Fruit fly (Drosophila melanogaster): ENCODE measurements around the gene tal-AA.

Gene tal-AA

dm6 chr3R:13793979-13794665 is 18.8 kb upstream of the tal-AA start (continued):
- no peak for TF ChIP-seq pho (GFP tag; optimal IDR thresholded peaks at IDR 0.05)
- peak; percentile 29 for TF ChIP-seq lilli (GFP tag; optimal IDR thresholded peaks at IDR 0.05)
- TF ChIP-seq Adf1 (GFP tag; IDR thresholded peaks at IDR 0.05), result no peak
- no peak for TF ChIP-seq CG9932 (GFP tag; IDR thresholded peaks at IDR 0.05)
- TF ChIP-seq CG8388 (GFP tag; optimal IDR thresholded peaks at IDR 0.05), result peak; percentile 86
- TF ChIP-seq her (GFP tag; optimal IDR thresholded peaks at IDR 0.05), result no peak
- no peak for TF ChIP-seq CG9876 (GFP tag; optimal IDR thresholded peaks at IDR 0.05)
- peak; percentile 45; the same call in 1 of the 2 replicates for TF ChIP-seq CG4730 (GFP tag; IDR thresholded peaks at IDR 0.05)
- no peak for TF ChIP-seq ftz-f1 (GFP tag; optimal IDR thresholded peaks at IDR 0.05)
- no peak for TF ChIP-seq pum (GFP tag; optimal IDR thresholded peaks at IDR 0.05)
- TF ChIP-seq Fer2 (tag; optimal IDR thresholded peaks at IDR 0.05), result no peak
- no peak for TF ChIP-seq prd (optimal IDR thresholded peaks at IDR 0.05)
- peak; percentile 78; the same call in 2 of the 3 replicates for TF ChIP-seq prd (GFP tag; IDR thresholded peaks at IDR 0.05)
- peak; percentile 33; the same call in 2 of the 3 replicates for TF ChIP-seq CG14050 (GFP tag; IDR thresholded peaks at IDR 0.05)
- peak; percentile 47 for TF ChIP-seq CG30431 (GFP tag; optimal IDR thresholded peaks at IDR 0.05)
- peak; percentile 44 for TF ChIP-seq CG33557 (GFP tag; optimal IDR thresholded peaks at IDR 0.05)
- no peak for TF ChIP-seq Sry-β (GFP tag; optimal IDR thresholded peaks at IDR 0.05)
- TF ChIP-seq odd (GFP tag; optimal IDR thresholded peaks at IDR 0.05), result peak; percentile 54
- no peak for TF ChIP-seq mld (GFP tag; IDR thresholded peaks at IDR 0.05; ENCODE audit: partially characterized antibody)
- peak; percentile 55 for TF ChIP-seq CG6254 (GFP tag; optimal IDR thresholded peaks at IDR 0.05)
- peak; percentile 49; the same call in 1 of the 3 replicates for TF ChIP-seq CG11695 (GFP tag; IDR thresholded peaks at IDR 0.05)
- no peak for TF ChIP-seq CG43689 (GFP tag; IDR thresholded peaks at IDR 0.05)
- no peak for TF ChIP-seq pzg (GFP tag; optimal IDR thresholded peaks at IDR 0.05)
- TF ChIP-seq PHDP (tag; optimal IDR thresholded peaks at IDR 0.05), result peak; percentile 81
- peak; percentile 64 for TF ChIP-seq HLH3B (GFP tag; IDR thresholded peaks at IDR 0.05)
- no peak for TF ChIP-seq Sin3A (optimal IDR thresholded peaks at IDR 0.05)
- TF ChIP-seq rib (GFP tag; IDR thresholded peaks at IDR 0.05), result no peak
- no peak for TF ChIP-seq abd-A (tag; optimal IDR thresholded peaks at IDR 0.05)
- peak; percentile 58 for TF ChIP-seq CG4820 (GFP tag; optimal IDR thresholded peaks at IDR 0.05)
- TF ChIP-seq ato (GFP tag; IDR thresholded peaks at IDR 0.05; ENCODE audit: partially characterized antibody), result no peak
- TF ChIP-seq CG16815 (GFP tag; optimal IDR thresholded peaks at IDR 0.05), result peak; percentile 14
- TF ChIP-seq knrl (GFP tag; IDR thresholded peaks at IDR 0.05; ENCODE audit: partially characterized antibody), result no peak
- TF ChIP-seq chinmo (GFP tag; IDR thresholded peaks at IDR 0.05; ENCODE audit: partially characterized antibody), result no peak
- TF ChIP-seq corto (GFP tag; optimal IDR thresholded peaks at IDR 0.05), result no peak
- TF ChIP-seq D (optimal IDR thresholded peaks at IDR 0.05), result no peak
- TF ChIP-seq D (GFP tag; optimal IDR thresholded peaks at IDR 0.05), result peak; percentile 71
- no peak for TF ChIP-seq sd (tag; optimal IDR thresholded peaks at IDR 0.05)
- peak; percentile 75 for TF ChIP-seq ewg (GFP tag; optimal IDR thresholded peaks at IDR 0.05)
- no peak for TF ChIP-seq CG11085 (GFP tag; IDR thresholded peaks at IDR 0.05)
- TF ChIP-seq ranshi (GFP tag; IDR thresholded peaks at IDR 0.05), result 0 out of 2 replicates have a peak, but pooled peaks have one; percentile 25
- no peak for TF ChIP-seq sqz (GFP tag; optimal IDR thresholded peaks at IDR 0.05)
- TF ChIP-seq scrt (GFP tag; optimal IDR thresholded peaks at IDR 0.05), result peak; percentile 26
- no peak for TF ChIP-seq insv (GFP tag; optimal IDR thresholded peaks at IDR 0.05)
- peak; percentile 85 for TF ChIP-seq CG2712 (tag; optimal IDR thresholded peaks at IDR 0.05)
- no peak for TF ChIP-seq kni (GFP tag; optimal IDR thresholded peaks at IDR 0.05)
- no peak for TF ChIP-seq ash1 (GFP tag; optimal IDR thresholded peaks at IDR 0.05)
- TF ChIP-seq CG3281 (GFP tag; optimal IDR thresholded peaks at IDR 0.05), result no peak
- TF ChIP-seq BtbVII (GFP tag; optimal IDR thresholded peaks at IDR 0.05), result no peak
- peak; percentile 72 for TF ChIP-seq lmd (GFP tag; IDR thresholded peaks at IDR 0.05)
- peak; percentile 83 for TF ChIP-seq Xrp1 (GFP tag; IDR thresholded peaks at IDR 0.05)
